Worm (Caenorhabditis elegans): Measurements from ENCODE around the gene rpl-28.

rpl-28 gene

ce11 chrV:12760913-12761312 lies 33.0 kb upstream of the rpl-28 start, which contains the start of gene F18E2.15:
Gene F18E2.15, minus strand, starts transcription at chrV:12761013.
- TF ChIP-seq hlh-4 (tag; optimal IDR thresholded peaks at IDR 0.05) (no peak), alr-1 (tag; optimal IDR thresholded peaks at IDR 0.05; ENCODE audit: borderline replicate concordance) (no peak), elt-3 (tag; optimal IDR thresholded peaks at IDR 0.05) (no peak), ceh-63 (GFP tag; optimal IDR thresholded peaks at IDR 0.05) (no peak), efl-1 (optimal IDR thresholded peaks at IDR 0.05) (no peak), efl-1 (GFP tag; optimal IDR thresholded peaks at IDR 0.05 in 1 of 2) (no peak), ztf-11 (tag; optimal IDR thresholded peaks at IDR 0.05) (no peak), ces-1 (GFP tag; optimal IDR thresholded peaks at IDR 0.05) (no peak), ceh-88 (GFP tag; IDR thresholded peaks at IDR 0.05) (no peak), ztf-4 (tag; optimal IDR thresholded peaks at IDR 0.05) (no peak), nhr-237 (tag; optimal IDR thresholded peaks at IDR 0.05) (no peak), Y116A8C.19 (tag; optimal IDR thresholded peaks at IDR 0.05; ENCODE audit: borderline replicate concordance) (no peak), mab-9 (GFP tag; IDR thresholded peaks at IDR 0.05) (no peak), ceh-8 (GFP tag; optimal IDR thresholded peaks at IDR 0.05) (no peak), ama-1 (optimal IDR thresholded peaks at IDR 0.05) (no peak), nhr-19 (GFP tag; conservative IDR thresholded peaks at IDR 0.05) (no peak), nhr-71 (tag; optimal IDR thresholded peaks at IDR 0.05) (no peak), fos-1 (tag; optimal IDR thresholded peaks at IDR 0.05) (no peak), pax-3 (tag; optimal IDR thresholded peaks at IDR 0.05) (no peak), zag-1 (tag; optimal IDR thresholded peaks at IDR 0.05) (no peak), lin-15B (tag; optimal IDR thresholded peaks at IDR 0.05) (no peak)

ce11 chrV:12759660-12760059 lies 31.7 kb upstream of the rpl-28 start, which contains the start of gene papl-1:
Gene papl-1, minus strand, starts transcription at chrV:12759760.
- TF ChIP-seq C34B4.2 (tag; optimal IDR thresholded peaks at IDR 0.05) (no peak), Y116A8C.19 (tag; optimal IDR thresholded peaks at IDR 0.05; ENCODE audit: borderline replicate concordance) (no peak), ceh-88 (GFP tag; IDR thresholded peaks at IDR 0.05) (no peak), swsn-7 (tag; optimal IDR thresholded peaks at IDR 0.05) (no peak), sup-37 (GFP tag; optimal IDR thresholded peaks at IDR 0.05) (no peak)

- TF ChIP-seq nhr-77 (tag; optimal IDR thresholded peaks at IDR 0.05) = no peak
- no peak for TF ChIP-seq fkh-8 (tag; optimal IDR thresholded peaks at IDR 0.05)
- TF ChIP-seq nhr-19 (GFP tag; conservative IDR thresholded peaks at IDR 0.05) = no peak
- no peak for TF ChIP-seq lsy-2 (tag; optimal IDR thresholded peaks at IDR 0.05)
- no peak for TF ChIP-seq unc-98 (GFP tag; IDR thresholded peaks at IDR 0.05)
- no peak for TF ChIP-seq efl-1 (optimal IDR thresholded peaks at IDR 0.05)
- TF ChIP-seq efl-1 (GFP tag; optimal IDR thresholded peaks at IDR 0.05 in 1 of 2) = no peak
- no peak for TF ChIP-seq unc-30 (tag; optimal IDR thresholded peaks at IDR 0.05)
- no peak for TF ChIP-seq ces-1 (GFP tag; optimal IDR thresholded peaks at IDR 0.05)
- TF ChIP-seq mep-1 (tag; optimal IDR thresholded peaks at IDR 0.05) = no peak
- no peak for TF ChIP-seq nhr-90 (tag; optimal IDR thresholded peaks at IDR 0.05; ENCODE audit: poor library complexity)
- TF ChIP-seq jun-1 (tag; optimal IDR thresholded peaks at IDR 0.05) = no peak
These were observed 26.9 kb upstream of the rpl-28 start, which contains the start of gene gpa-13 for ce11 chrV:12754839-12755238. Gene gpa-13, minus strand, starts transcription at chrV:12754939.

- TF ChIP-seq nhr-237 (tag; optimal IDR thresholded peaks at IDR 0.05) = no peak
- TF ChIP-seq nhr-77 (tag; optimal IDR thresholded peaks at IDR 0.05) = no peak
- no peak for TF ChIP-seq rnt-1 (tag; optimal IDR thresholded peaks at IDR 0.05)
- TF ChIP-seq vab-15 (tag; optimal IDR thresholded peaks at IDR 0.05) = no peak
- peak; percentile 40 for TF ChIP-seq blmp-1 (tag; optimal IDR thresholded peaks at IDR 0.05)
- no peak for TF ChIP-seq nhr-90 (tag; optimal IDR thresholded peaks at IDR 0.05; ENCODE audit: poor library complexity)
- TF ChIP-seq nhr-85 (tag) = peak; percentile 25
- TF ChIP-seq nhr-71 (tag; optimal IDR thresholded peaks at IDR 0.05) = no peak
These were observed 24.5 kb upstream of the rpl-28 start, which contains the start of gene C15C8.8 for ce11 chrV:12752407-12752806. Gene C15C8.8, minus strand, starts transcription at chrV:12752507.

All from whole organism, L1 larva.